Worm (Caenorhabditis elegans): ENCODE data around the gene mdmh-35.

Gene mdmh-35

ce11 chrII:7889321-7889720, 33.8 kb upstream of the mdmh-35 start:
- TF ChIP-seq saeg-2 (GFP tag; IDR thresholded peaks at IDR 0.05), result no peak
- peak; percentile 37 for TF ChIP-seq hlh-30 (tag; optimal IDR thresholded peaks at IDR 0.05; ENCODE audit: insufficient read depth)
- TF ChIP-seq dmd-6 (GFP tag; IDR thresholded peaks at IDR 0.05), result peak; percentile 28; the same call in 1 of the 2 replicates
- peak; percentile 52 for TF ChIP-seq hlh-11 (tag; optimal IDR thresholded peaks at IDR 0.05)
- no peak for TF ChIP-seq nhr-11 (tag; optimal IDR thresholded peaks at IDR 0.05)
- no peak for TF ChIP-seq zip-11 (GFP tag; IDR thresholded peaks at IDR 0.05)
- peak; percentile 21 for TF ChIP-seq dve-1 (tag; optimal IDR thresholded peaks at IDR 0.05; ENCODE audit: insufficient read depth)
- TF ChIP-seq pqm-1 (tag; optimal IDR thresholded peaks at IDR 0.05), result peak; percentile 48
- TF ChIP-seq lir-3 (tag; optimal IDR thresholded peaks at IDR 0.05), result no peak
- no peak for TF ChIP-seq T26A8.4 (GFP tag; IDR thresholded peaks at IDR 0.05)
- TF ChIP-seq ceh-20 (GFP tag; IDR thresholded peaks at IDR 0.05), result no peak
- TF ChIP-seq lsy-2 (tag; optimal IDR thresholded peaks at IDR 0.05), result no peak
- TF ChIP-seq php-3 (GFP tag; IDR thresholded peaks at IDR 0.05), result no peak
- TF ChIP-seq pha-4 (GFP tag; IDR thresholded peaks at IDR 0.05), result no peak
- no peak for TF ChIP-seq pha-4 (tag; optimal IDR thresholded peaks at IDR 0.05)

- TF ChIP-seq ctbp-1 (GFP tag; IDR thresholded peaks at IDR 0.05) (no peak), lin-39 (tag; optimal IDR thresholded peaks at IDR 0.05) (no peak), nhr-77 (tag; optimal IDR thresholded peaks at IDR 0.05) (peak; percentile 19), lsy-2 (tag; optimal IDR thresholded peaks at IDR 0.05) (peak in 1 of 2 experiments; percentile 17), nhr-102 (tag; optimal IDR thresholded peaks at IDR 0.05) (no peak), egl-27 (tag; optimal IDR thresholded peaks at IDR 0.05) (no peak), hlh-30 (tag; optimal IDR thresholded peaks at IDR 0.05; ENCODE audit: insufficient read depth) (peak; percentile 54), nhr-11 (tag; optimal IDR thresholded peaks at IDR 0.05) (peak; percentile 44), nhr-28 (tag; optimal IDR thresholded peaks at IDR 0.05) (peak; percentile 10), dve-1 (tag; optimal IDR thresholded peaks at IDR 0.05; ENCODE audit: insufficient read depth) (peak; percentile 45), daf-16 (GFP tag; optimal IDR thresholded peaks at IDR 0.05) (no peak), daf-16 (tag; optimal IDR thresholded peaks at IDR 0.05) (peak; percentile 25)
Observed at ce11 chrII:7888759-7889158, 33.2 kb upstream of the mdmh-35 start.

ce11 chrII:7887295-7887694, 31.8 kb upstream of the mdmh-35 start:
- TF ChIP-seq mes-2 (tag; optimal IDR thresholded peaks at IDR 0.05; ENCODE audit: poor library complexity, severe bottlenecking), result peak; percentile 8
- peak; percentile 39 for TF ChIP-seq ces-1 (GFP tag; optimal IDR thresholded peaks at IDR 0.05)
- peak in 1 of 2 experiments; percentile 63 for TF ChIP-seq mdl-1 (tag; optimal IDR thresholded peaks at IDR 0.05)
- TF ChIP-seq mep-1 (tag; optimal IDR thresholded peaks at IDR 0.05), result peak; percentile 62
- TF ChIP-seq spr-3 (GFP tag; optimal IDR thresholded peaks at IDR 0.05), result no peak
- TF ChIP-seq F37D6.2 (tag; optimal IDR thresholded peaks at IDR 0.05), result peak; percentile 18
- TF ChIP-seq nhr-11 (tag; optimal IDR thresholded peaks at IDR 0.05), result peak; percentile 95
- TF ChIP-seq hlh-11 (tag; optimal IDR thresholded peaks at IDR 0.05), result peak; percentile 46
- TF ChIP-seq daf-16 (GFP tag; optimal IDR thresholded peaks at IDR 0.05), result no peak
- peak; percentile 32 for TF ChIP-seq daf-16 (tag; optimal IDR thresholded peaks at IDR 0.05)
- no peak for TF ChIP-seq lin-39 (tag; optimal IDR thresholded peaks at IDR 0.05)
- TF ChIP-seq dve-1 (tag; optimal IDR thresholded peaks at IDR 0.05; ENCODE audit: insufficient read depth), result peak; percentile 4
- peak; percentile 41 to 66 for TF ChIP-seq lsy-2 (tag; optimal IDR thresholded peaks at IDR 0.05)
- TF ChIP-seq nhr-25 (tag; optimal IDR thresholded peaks at IDR 0.05; ENCODE audit: borderline replicate concordance, insufficient read depth), result peak; percentile 37
- peak; percentile 50 for TF ChIP-seq fkh-10 (GFP tag; optimal IDR thresholded peaks at IDR 0.05)
- TF ChIP-seq ama-1 (optimal IDR thresholded peaks at IDR 0.05), result no peak
- TF ChIP-seq rbr-2 (tag; optimal IDR thresholded peaks at IDR 0.05), result peak; percentile 63
- peak; percentile 54; the same call in 1 of the 2 replicates for TF ChIP-seq hmg-1.1 (GFP tag; IDR thresholded peaks at IDR 0.05)
- no peak for TF ChIP-seq egl-43 (GFP tag; IDR thresholded peaks at IDR 0.05)
- TF ChIP-seq hif-1 (tag; optimal IDR thresholded peaks at IDR 0.05), result peak in 1 of 2 experiments; percentile 31
- peak; percentile 79 for TF ChIP-seq hlh-30 (tag; optimal IDR thresholded peaks at IDR 0.05; ENCODE audit: insufficient read depth)
- no peak for TF ChIP-seq vab-7 (GFP tag; IDR thresholded peaks at IDR 0.05)
- peak; percentile 1 for TF ChIP-seq nhr-28 (tag; optimal IDR thresholded peaks at IDR 0.05)

Measured in whole organism, L4 larva.